Fruit fly (Drosophila melanogaster): ENCODE results near the gene CG4230.
A peak's percentile ranks its signal among the peaks of the same experiment; 100 is the strongest.

dm6 chr2L:5054953-5055352 lies 41.1 kb upstream of the CG4230 start, which contains the start of the genes CG14036 and His3.3A:
- TF ChIP-seq CG7101 (tag; optimal IDR thresholded peaks at IDR 0.05) (peak; percentile 28), Hr96 (GFP tag; optimal IDR thresholded peaks at IDR 0.05) (no peak), pad (GFP tag; optimal IDR thresholded peaks at IDR 0.05) (peak; percentile 4), CG14711 (tag; optimal IDR thresholded peaks at IDR 0.05) (peak; percentile 2)

All from whole organism, adult.